Worm (Caenorhabditis elegans) whole organism, L4 larva: ENCODE data around the gene rab-7.
A peak's percentile ranks its signal among the peaks of the same experiment; 100 is the strongest.

ENCODE experiments used
- F10B5.3 ChIP-seq: sonication (generic microtip); optimal IDR thresholded peaks from 2 replicates; lab custom pipeline; 2016; ENCODE audit warnings: mild to moderate bottlenecking, missing genetic modification characterization, missing compliant biosample characterization
- F26F4.8 ChIP-seq: fragments of 200-800 bp; sonication (Bioruptor generic); conservative IDR thresholded peaks from 2 replicates; pipeline ENCODE4 v1.3.6; 2022; ENCODE audit warnings: missing genetic modification characterization, missing compliant biosample characterization
- F44E2.7 ChIP-seq: fragments of 200-800 bp; sonication (Bioruptor generic); IDR thresholded peaks from 2 replicates; pipeline ENCODE4 v2.1.2; 2022; ENCODE audit warnings: missing genetic modification characterization, missing compliant biosample characterization
- R02D3.7 ChIP-seq: fragments of 150-350 bp; sonication (generic microtip); optimal IDR thresholded peaks from 3 replicates; lab custom pipeline; 2014; ENCODE audit warnings: missing biosample characterization, missing genetic modification characterization
- T26A8.4 ChIP-seq: fragments of 200-800 bp; sonication (Bioruptor generic); IDR thresholded peaks from 2 replicates; pipeline ENCODE4 v1.3.6; 2022; ENCODE audit warnings: missing genetic modification characterization, missing compliant biosample characterization
- Y105C5A.15 ChIP-seq: fragments of 200-800 bp; sonication (Bioruptor generic); IDR thresholded peaks from 2 replicates; pipeline ENCODE4 v1.3.6; 2022; ENCODE audit warnings: missing genetic modification characterization, missing compliant biosample characterization
- Y48G9A.11 ChIP-seq: fragments of 200-800 bp; sonication (Bioruptor generic); IDR thresholded peaks from 2 replicates; pipeline ENCODE4 v1.3.6; 2022; ENCODE audit warnings: missing genetic modification reagents, missing genetic modification characterization, missing compliant biosample characterization
- ZK337.2 ChIP-seq: fragments of 200-800 bp; sonication (Bioruptor generic); IDR thresholded peaks from 2 replicates; pipeline ENCODE4 v1.3.6; 2022; ENCODE audit warnings: missing genetic modification reagents, missing genetic modification characterization, missing compliant biosample characterization
- ZK546.5 ChIP-seq, 2 experiments: sonication (generic microtip); optimal IDR thresholded peaks; 2 replicates each; lab custom pipeline; 2017; ENCODE audit warnings: missing biosample characterization in 2 of 2, missing genetic modification characterization in 2 of 2
- ama-1 ChIP-seq: fragments of 150-350 bp; optimal IDR thresholded peaks from 2 replicates; lab custom pipeline; 2014; ENCODE audit warnings: inconsistent platforms, mixed read lengths
- arid-1 ChIP-seq: fragments of 200-800 bp; sonication (Bioruptor generic); conservative IDR thresholded peaks from 2 replicates; pipeline ENCODE4 v1.3.6; 2022; ENCODE audit warnings: missing genetic modification reagents, missing genetic modification characterization, missing compliant biosample characterization
- ceh-20 ChIP-seq: fragments of 200-800 bp; sonication (Bioruptor generic); IDR thresholded peaks from 2 replicates; pipeline ENCODE4 v1.3.6; 2022; ENCODE audit warnings: missing genetic modification reagents, missing genetic modification characterization, missing compliant biosample characterization
- cey-2 ChIP-seq: sonication (generic microtip); optimal IDR thresholded peaks from 3 replicates; lab custom pipeline; 2017; ENCODE audit warnings: missing genetic modification characterization, mild to moderate bottlenecking, missing compliant biosample characterization, antibody characterized with exemption, borderline replicate concordance; ENCODE audit not compliant: insufficient read depth
- ctbp-1 ChIP-seq: fragments of 200-800 bp; sonication (Bioruptor generic); IDR thresholded peaks from 2 replicates; pipeline ENCODE4 v1.3.6; 2022; ENCODE audit warnings: missing genetic modification reagents, missing genetic modification characterization, missing compliant biosample characterization
- daf-12 ChIP-seq: fragments of 150-350 bp; optimal IDR thresholded peaks from 2 replicates; lab custom pipeline; 2014; ENCODE audit warnings: missing biosample characterization, missing genetic modification reagents, missing genetic modification characterization
- dmd-9 ChIP-seq: fragments of 200-800 bp; sonication (Bioruptor generic); IDR thresholded peaks from 2 replicates; pipeline ENCODE4 v1.3.6; 2022; ENCODE audit warnings: missing genetic modification reagents, missing genetic modification characterization, missing compliant biosample characterization
- dpl-1 ChIP-seq: fragments of 150-350 bp; optimal IDR thresholded peaks from 2 replicates; lab custom pipeline; 2014; ENCODE audit warnings: missing biosample characterization, missing genetic modification reagents, missing genetic modification characterization
- egl-27 ChIP-seq: sonication (generic microtip); optimal IDR thresholded peaks from 3 replicates; lab custom pipeline; 2017; ENCODE audit warnings: missing biosample characterization, missing genetic modification reagents, missing genetic modification characterization
- fos-1 ChIP-seq: fragments of 150-350 bp; optimal IDR thresholded peaks from 2 replicates; lab custom pipeline; 2014; ENCODE audit warnings: missing biosample characterization, missing genetic modification characterization
- hif-1 ChIP-seq, 2 experiments: sonication (generic microtip); optimal IDR thresholded peaks; 2 replicates each; lab custom pipeline; 2016 to 2017; ENCODE audit warnings: missing compliant biosample characterization in 2 of 2, missing genetic modification characterization in 2 of 2, missing genetic modification reagents in 2 of 2, missing genotype in 2 of 2, mild to moderate bottlenecking in 1 of 2
- hlh-30 ChIP-seq: sonication (generic microtip); optimal IDR thresholded peaks from 2 replicates; lab custom pipeline; 2017; ENCODE audit warnings: antibody characterized with exemption, mild to moderate bottlenecking, missing genetic modification characterization, missing compliant biosample characterization; ENCODE audit not compliant: insufficient read depth
- hmg-1.1 ChIP-seq: fragments of 200-800 bp; sonication (Bioruptor generic); IDR thresholded peaks from 2 replicates; pipeline ENCODE4 v1.3.6; 2022; ENCODE audit warnings: missing genetic modification reagents, missing genetic modification characterization, missing compliant biosample characterization
- lin-29 ChIP-seq: fragments of 200-800 bp; sonication (Bioruptor generic); IDR thresholded peaks from 2 replicates; pipeline ENCODE4 v1.3.6; 2022; ENCODE audit warnings: missing genetic modification reagents, missing genetic modification characterization, missing compliant biosample characterization
- lir-3 ChIP-seq: sonication (generic microtip); optimal IDR thresholded peaks from 2 replicates; lab custom pipeline; 2016; ENCODE audit warnings: mild to moderate bottlenecking, missing genetic modification characterization, missing compliant biosample characterization
- lsy-2 ChIP-seq, 2 experiments: fragments of 150-350 bp in 1 of 2; sonication (generic microtip) in 1 of 2; optimal IDR thresholded peaks; 2 replicates each; lab custom pipeline; 2014 to 2017; ENCODE audit warnings: missing biosample characterization in 2 of 2, missing genetic modification characterization in 2 of 2
- mdt-29 ChIP-seq: fragments of 200-800 bp; sonication (Bioruptor generic); IDR thresholded peaks from 2 replicates; pipeline ENCODE4 v1.3.6; 2022; ENCODE audit warnings: missing genetic modification reagents, missing genetic modification characterization, missing compliant biosample characterization
- mep-1 ChIP-seq: fragments of 150-350 bp; sonication (generic microtip); optimal IDR thresholded peaks from 3 replicates; lab custom pipeline; 2014; ENCODE audit warnings: missing biosample characterization, missing genetic modification characterization
- mes-2 ChIP-seq: sonication (generic microtip); optimal IDR thresholded peaks from 2 replicates; lab custom pipeline; 2016; ENCODE audit warnings: missing genotype, mild to moderate bottlenecking, missing genetic modification characterization, missing compliant biosample characterization; ENCODE audit not compliant: poor library complexity, severe bottlenecking
- mxl-2 ChIP-seq: fragments of 200-800 bp; sonication (Bioruptor generic); conservative IDR thresholded peaks from 2 replicates; pipeline ENCODE4 v1.3.6; 2022; ENCODE audit warnings: missing genetic modification reagents, missing genetic modification characterization, missing compliant biosample characterization
- nhr-102 ChIP-seq: sonication (generic microtip); optimal IDR thresholded peaks from 2 replicates; lab custom pipeline; 2016; ENCODE audit warnings: mild to moderate bottlenecking, missing genetic modification characterization, moderate library complexity, missing compliant biosample characterization
- nhr-11 ChIP-seq: fragments of 150-350 bp; optimal IDR thresholded peaks from 2 replicates; lab custom pipeline; 2014; ENCODE audit warnings: missing biosample characterization, missing genetic modification characterization
- nhr-111 ChIP-seq: fragments of 200-800 bp; sonication (Bioruptor generic); optimal IDR thresholded peaks from 2 replicates; lab custom pipeline; 2018; ENCODE audit warnings: mild to moderate bottlenecking, missing genetic modification characterization, missing compliant biosample characterization
- nhr-237 ChIP-seq: sonication (generic microtip); optimal IDR thresholded peaks from 2 replicates; lab custom pipeline; 2017; ENCODE audit warnings: missing biosample characterization, missing genetic modification characterization
- nhr-28 ChIP-seq: fragments of 150-350 bp; optimal IDR thresholded peaks from 2 replicates; lab custom pipeline; 2014; ENCODE audit warnings: missing biosample characterization, missing genetic modification characterization
- nhr-48 ChIP-seq: sonication (generic microtip); optimal IDR thresholded peaks from 2 replicates; lab custom pipeline; 2016; ENCODE audit warnings: mild to moderate bottlenecking, missing genetic modification characterization, missing compliant biosample characterization
- nhr-76 ChIP-seq: fragments of 150-350 bp; optimal IDR thresholded peaks from 2 replicates; lab custom pipeline; 2014; ENCODE audit warnings: missing biosample characterization, missing genetic modification characterization
- pha-4 ChIP-seq, 2 experiments: fragments of 150-350 bp in 1 of 2; fragments of 200-800 bp in 1 of 2; sonication (Bioruptor generic) in 1 of 2; IDR thresholded peaks in 1 of 2; optimal IDR thresholded peaks in 1 of 2; 2 replicates each; pipeline versions ENCODE4 v1.3.6 to Lab custom; 2014 to 2022; ENCODE audit warnings: missing genetic modification characterization in 2 of 2, missing genetic modification reagents in 2 of 2, missing biosample characterization in 1 of 2, missing compliant biosample characterization in 1 of 2
- pqm-1 ChIP-seq: sonication (generic microtip); optimal IDR thresholded peaks from 2 replicates; lab custom pipeline; 2017; ENCODE audit warnings: missing biosample characterization, missing genetic modification characterization
- set-16 ChIP-seq: fragments of 200-800 bp; sonication (Bioruptor generic); IDR thresholded peaks from 2 replicates; pipeline ENCODE4 v1.3.6; 2022; ENCODE audit warnings: missing genetic modification reagents, missing genetic modification characterization, missing compliant biosample characterization
- snpc-1.2 ChIP-seq: fragments of 200-800 bp; sonication (Bioruptor generic); IDR thresholded peaks from 2 replicates; pipeline ENCODE4 v1.3.6; 2022; ENCODE audit warnings: missing genetic modification reagents, missing genetic modification characterization, missing compliant biosample characterization
- snpc-4 ChIP-seq: fragments of 150-350 bp; optimal IDR thresholded peaks from 2 replicates; lab custom pipeline; 2014; ENCODE audit warnings: missing biosample characterization, missing genetic modification characterization
- spr-1 ChIP-seq: sonication (generic microtip); optimal IDR thresholded peaks from 2 replicates; lab custom pipeline; 2016; ENCODE audit warnings: mild to moderate bottlenecking, missing genetic modification characterization, missing compliant biosample characterization
- spr-3 ChIP-seq: fragments of 200-800 bp; sonication (Bioruptor generic); optimal IDR thresholded peaks from 2 replicates; lab custom pipeline; 2018; ENCODE audit warnings: mild to moderate bottlenecking, missing genetic modification characterization, missing compliant biosample characterization
- unc-130 ChIP-seq: sonication (generic microtip); optimal IDR thresholded peaks from 2 replicates; lab custom pipeline; 2016; ENCODE audit warnings: missing genetic modification reagents, missing genetic modification characterization, missing compliant biosample characterization
- unc-39 ChIP-seq: sonication (generic microtip); optimal IDR thresholded peaks from 2 replicates; lab custom pipeline; 2017; ENCODE audit warnings: missing biosample characterization, missing genetic modification characterization
- vab-7 ChIP-seq: fragments of 200-800 bp; sonication (Bioruptor generic); IDR thresholded peaks from 2 replicates; pipeline ENCODE4 v1.3.6; 2022; ENCODE audit warnings: missing genetic modification reagents, missing genetic modification characterization, missing compliant biosample characterization
- zag-1 ChIP-seq: fragments of 150-350 bp; optimal IDR thresholded peaks from 2 replicates; lab custom pipeline; 2014; ENCODE audit warnings: missing biosample characterization, missing genetic modification characterization
- zfp-2 ChIP-seq: sonication (generic microtip); optimal IDR thresholded peaks from 2 replicates; lab custom pipeline; 2016; ENCODE audit warnings: mild to moderate bottlenecking, missing genetic modification characterization, missing compliant biosample characterization
- zfp-3 ChIP-seq: fragments of 200-800 bp; sonication (Bioruptor generic); conservative IDR thresholded peaks from 2 replicates; pipeline ENCODE4 v1.3.6; 2022; ENCODE audit warnings: missing genetic modification reagents, missing genetic modification characterization, missing compliant biosample characterization
- ztf-11 ChIP-seq: fragments of 150-350 bp; optimal IDR thresholded peaks from 2 replicates; lab custom pipeline; 2014; ENCODE audit warnings: missing biosample characterization, missing genetic modification characterization

rab-7 gene

DNA sequence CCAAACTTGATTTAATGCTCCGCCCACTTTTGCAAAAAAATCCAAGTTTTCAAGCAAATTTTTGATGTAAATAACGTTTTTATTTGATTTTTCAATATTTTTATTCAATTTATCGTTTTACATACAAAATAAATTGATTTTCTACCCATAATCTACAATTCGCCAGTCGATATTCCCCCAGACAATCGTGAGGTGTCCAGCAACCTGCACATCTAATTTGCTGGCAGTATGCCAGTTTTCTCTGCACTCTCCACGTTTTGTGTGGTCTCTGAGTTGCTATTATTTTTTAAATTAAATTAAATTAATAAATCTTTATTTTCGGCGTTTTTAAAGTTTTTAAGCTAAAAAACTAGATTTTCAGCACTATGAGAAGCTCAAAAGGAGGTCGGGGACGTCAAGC is 13.4 kb upstream of the rab-7 start (continued):
- TF ChIP-seq snpc-1.2 (GFP tag; lab: Robert Waterston, UW), result peak; percentile 59; the same call in 1 of the 2 replicates
- peak; percentile 72 for TF ChIP-seq lir-3
- TF ChIP-seq F26F4.8 (GFP tag; lab: Robert Waterston, UW), result no peak
- 0 out of 2 replicates have a peak, but pooled peaks have one; percentile 26 for TF ChIP-seq Y105C5A.15
- no peak for TF ChIP-seq nhr-111 (GFP tag; lab: Kevin White, UChicago)
- TF ChIP-seq unc-130, result peak; percentile 86
- TF ChIP-seq zfp-3 (GFP tag; lab: Robert Waterston, UW), result peak; percentile 89
- TF ChIP-seq cey-2 (tag; lab: Kevin White, UChicago), result no peak
- no peak for TF ChIP-seq R02D3.7 (tag; lab: Kevin White, UChicago)
- peak; percentile 96 to 97 for TF ChIP-seq ZK546.5 (tag; optimal IDR thresholded peaks at IDR 0.05; lab: Kevin White, UChicago)
- peak; percentile 27 for TF ChIP-seq snpc-4 (tag; lab: Kevin White, UChicago)
- peak; percentile 58 for TF ChIP-seq nhr-28 (tag; lab: Kevin White, UChicago)
- peak; percentile 82 for TF ChIP-seq vab-7
- no peak for TF ChIP-seq ama-1 (lab: Kevin White, UChicago)
- TF ChIP-seq mdt-29 (GFP tag; lab: Robert Waterston, UW), result peak; percentile 91
- TF ChIP-seq spr-3 (GFP tag; lab: Kevin White, UChicago), result no peak
- TF ChIP-seq mes-2 (tag; lab: Kevin White, UChicago), result peak; percentile 98
- TF ChIP-seq egl-27 (tag; lab: Kevin White, UChicago), result no peak
- peak; percentile 80 for TF ChIP-seq nhr-102 (tag; lab: Kevin White, UChicago)
- peak; percentile 79 for TF ChIP-seq nhr-11
- peak; percentile 88; the same call in 1 of the 2 replicates for TF ChIP-seq arid-1
- TF ChIP-seq Y48G9A.11 (GFP tag; lab: Robert Waterston, UW), result peak; percentile 88
- peak; percentile 86 for TF ChIP-seq dpl-1 (GFP tag; lab: Kevin White, UChicago)
- TF ChIP-seq ztf-11 (tag; lab: Kevin White, UChicago), result no peak
- peak; percentile 72 for TF ChIP-seq hlh-30 (tag; lab: Kevin White, UChicago)
- TF ChIP-seq fos-1 (tag; lab: Kevin White, UChicago), result no peak
- no peak for TF ChIP-seq zag-1 (tag; lab: Kevin White, UChicago)
- 0 out of 2 replicates have a peak, but pooled peaks have one; percentile 43 for TF ChIP-seq ceh-20 (GFP tag; lab: Robert Waterston, UW)
- TF ChIP-seq lsy-2 (tag; optimal IDR thresholded peaks at IDR 0.05; lab: Kevin White, UChicago), result peak; percentile 80 to 96
- no peak for TF ChIP-seq set-16 (GFP tag; lab: Robert Waterston, UW)
- TF ChIP-seq ZK337.2, result peak; percentile 83; the same call in 1 of the 2 replicates
- peak; percentile 95 for TF ChIP-seq zfp-2 (tag; lab: Kevin White, UChicago)
- no peak for TF ChIP-seq nhr-76 (tag; lab: Kevin White, UChicago)
- TF ChIP-seq mep-1 (tag; lab: Kevin White, UChicago), result peak; percentile 95
- peak in 1 of 2 experiments; percentile 88 for TF ChIP-seq hif-1 (tag; optimal IDR thresholded peaks at IDR 0.05; lab: Kevin White, UChicago)
- TF ChIP-seq ctbp-1, result peak; percentile 65
- TF ChIP-seq spr-1 (tag; lab: Kevin White, UChicago), result peak; percentile 77
- peak; percentile 84 for TF ChIP-seq hmg-1.1 (GFP tag; lab: Robert Waterston, UW)
- peak; percentile 84 for TF ChIP-seq dmd-9 (GFP tag; lab: Robert Waterston, UW)
- TF ChIP-seq pqm-1 (tag; lab: Kevin White, UChicago), result no peak
- no peak for TF ChIP-seq T26A8.4 (GFP tag; lab: Robert Waterston, UW)
- no peak for TF ChIP-seq F10B5.3
- TF ChIP-seq unc-39 (tag; lab: Kevin White, UChicago), result no peak
- TF ChIP-seq F44E2.7, result no peak
- TF ChIP-seq nhr-48 (tag; lab: Kevin White, UChicago), result peak; percentile 63
- no peak for TF ChIP-seq nhr-237
- TF ChIP-seq lin-29 (GFP tag; lab: Robert Waterston, UW), result peak; percentile 27; the same call in 1 of the 2 replicates
- peak; percentile 80; the same call in 1 of the 2 replicates for TF ChIP-seq pha-4 (GFP tag; IDR thresholded peaks at IDR 0.05; lab: Robert Waterston, UW)
- peak; percentile 79 for TF ChIP-seq pha-4 (tag; optimal IDR thresholded peaks at IDR 0.05; lab: Kevin White, UChicago)
- no peak for TF ChIP-seq daf-12 (tag; lab: Kevin White, UChicago)
- no peak for TF ChIP-seq mxl-2 (GFP tag; lab: Robert Waterston, UW)
